Worm (Caenorhabditis elegans): Measurements from ENCODE around the gene ttbk-2.2.

Gene ttbk-2.2

ce11 chrIV:5037489-5037888 lies 29.3 kb downstream of the ttbk-2.2 start, which contains the start of gene C09B9.1:
Gene C09B9.1, plus strand, starts transcription at chrIV:5037789.
- TF ChIP-seq ceh-27 (GFP tag; optimal IDR thresholded peaks at IDR 0.05) (no peak), ekl-4 (GFP tag; IDR thresholded peaks at IDR 0.05) (no peak), ceh-79 (tag; optimal IDR thresholded peaks at IDR 0.05) (no peak), rcor-1 (GFP tag; IDR thresholded peaks at IDR 0.05) (no peak), snpc-1.3 (tag; optimal IDR thresholded peaks at IDR 0.05; ENCODE audit: insufficient read depth) (no peak), lsy-27 (tag; optimal IDR thresholded peaks at IDR 0.05; ENCODE audit: borderline replicate concordance, insufficient read depth) (no peak), atf-7 (tag; optimal IDR thresholded peaks at IDR 0.05) (no peak), C06A6.2 (GFP tag; conservative IDR thresholded peaks at IDR 0.05) (no peak), athp-1 (tag; optimal IDR thresholded peaks at IDR 0.05) (no peak), let-607 (tag; optimal IDR thresholded peaks at IDR 0.05) (no peak), rpc-1 (optimal IDR thresholded peaks at IDR 0.05) (no peak), rpc-1 (tag; optimal IDR thresholded peaks at IDR 0.05) (no peak), sea-2 (GFP tag; IDR thresholded peaks at IDR 0.05) (no peak), T26A5.8 (tag; optimal IDR thresholded peaks at IDR 0.05) (no peak), unc-130 (GFP tag; optimal IDR thresholded peaks at IDR 0.05) (no peak), unc-62 (GFP tag; optimal IDR thresholded peaks at IDR 0.05) (no peak), F33H1.4 (GFP tag; IDR thresholded peaks at IDR 0.05) (no peak)

ce11 chrIV:5033276-5033675 lies 33.5 kb downstream of the ttbk-2.2 start, which contains the start of gene C09B9.4:
Gene C09B9.4, minus strand, starts transcription at chrIV:5033376.
- TF ChIP-seq K12H6.12 (tag; optimal IDR thresholded peaks at IDR 0.05): no peak
- TF ChIP-seq atf-7 (tag; optimal IDR thresholded peaks at IDR 0.05): no peak
- no peak for TF ChIP-seq nhr-90 (tag; optimal IDR thresholded peaks at IDR 0.05)
- no peak for TF ChIP-seq akir-1 (GFP tag; optimal IDR thresholded peaks at IDR 0.05)
- TF ChIP-seq ztf-26 (tag; optimal IDR thresholded peaks at IDR 0.05): no peak
- TF ChIP-seq bed-2 (GFP tag; IDR thresholded peaks at IDR 0.05): no peak
- no peak for TF ChIP-seq zfh-2 (GFP tag; conservative IDR thresholded peaks at IDR 0.05)
- no peak for TF ChIP-seq ceh-91 (GFP tag; IDR thresholded peaks at IDR 0.05)
- TF ChIP-seq aptf-2 (GFP tag; conservative IDR thresholded peaks at IDR 0.05): no peak

- no peak for TF ChIP-seq nhr-120 (GFP tag; IDR thresholded peaks at IDR 0.05)
- no peak for TF ChIP-seq chd-7 (tag; optimal IDR thresholded peaks at IDR 0.05)
- TF ChIP-seq ceh-58 (GFP tag; IDR thresholded peaks at IDR 0.05): no peak
- TF ChIP-seq let-607 (tag; optimal IDR thresholded peaks at IDR 0.05): no peak
- TF ChIP-seq lin-35 (GFP tag; optimal IDR thresholded peaks at IDR 0.05): no peak
- no peak for TF ChIP-seq snpc-1.3 (tag; optimal IDR thresholded peaks at IDR 0.05; ENCODE audit: insufficient read depth)
- no peak for TF ChIP-seq B0336.3 (GFP tag; IDR thresholded peaks at IDR 0.05)
- TF ChIP-seq hlh-26 (GFP tag; conservative IDR thresholded peaks at IDR 0.05): no peak
- no peak for TF ChIP-seq ceh-40 (GFP tag; IDR thresholded peaks at IDR 0.05)
- TF ChIP-seq Y95B8A.8 (GFP tag; IDR thresholded peaks at IDR 0.05): no peak
- no peak for TF ChIP-seq ceh-79 (tag; optimal IDR thresholded peaks at IDR 0.05)
- TF ChIP-seq zfh-2 (GFP tag; conservative IDR thresholded peaks at IDR 0.05): no peak
- TF ChIP-seq fkh-3 (tag; optimal IDR thresholded peaks at IDR 0.05): no peak
- TF ChIP-seq snpc-3.4 (tag; optimal IDR thresholded peaks at IDR 0.05): no peak
- TF ChIP-seq egl-44 (GFP tag; IDR thresholded peaks at IDR 0.05): no peak
- TF ChIP-seq somi-1 (GFP tag; optimal IDR thresholded peaks at IDR 0.05): no peak
- TF ChIP-seq lsl-1 (GFP tag; optimal IDR thresholded peaks at IDR 0.05): no peak
- TF ChIP-seq rpc-1 (optimal IDR thresholded peaks at IDR 0.05): no peak
- no peak for TF ChIP-seq rpc-1 (tag; optimal IDR thresholded peaks at IDR 0.05)
- no peak for TF ChIP-seq tbx-9 (tag; optimal IDR thresholded peaks at IDR 0.05; ENCODE audit: borderline replicate concordance)
Observed at ce11 chrIV:5031346-5031745, 35.4 kb downstream of the ttbk-2.2 start.

Data from whole organism, young adult.